Worm (Caenorhabditis elegans) whole organism, L4 larva: Measurements from ENCODE around the gene wago-4.

ENCODE experiments used
- F44E2.7 ChIP-seq: fragments of 200-800 bp; sonication (Bioruptor generic); IDR thresholded peaks from 2 replicates; pipeline ENCODE4 v2.1.2; 2022; ENCODE audit warnings: missing genetic modification characterization, missing compliant biosample characterization
- ama-1 ChIP-seq: fragments of 150-350 bp; optimal IDR thresholded peaks from 2 replicates; lab custom pipeline; 2014; ENCODE audit warnings: inconsistent platforms, mixed read lengths
- attf-4 ChIP-seq: sonication (generic microtip); optimal IDR thresholded peaks from 3 replicates; lab custom pipeline; 2017; ENCODE audit warnings: missing biosample characterization, missing genetic modification characterization
- dmd-9 ChIP-seq: fragments of 200-800 bp; sonication (Bioruptor generic); IDR thresholded peaks from 2 replicates; pipeline ENCODE4 v1.3.6; 2022; ENCODE audit warnings: missing genetic modification reagents, missing genetic modification characterization, missing compliant biosample characterization
- dpl-1 ChIP-seq: fragments of 150-350 bp; optimal IDR thresholded peaks from 2 replicates; lab custom pipeline; 2014; ENCODE audit warnings: missing biosample characterization, missing genetic modification reagents, missing genetic modification characterization
- dve-1 ChIP-seq: sonication (generic microtip); optimal IDR thresholded peaks from 2 replicates; lab custom pipeline; 2017; ENCODE audit warnings: antibody characterized with exemption, mild to moderate bottlenecking, missing genetic modification characterization, missing compliant biosample characterization; ENCODE audit not compliant: insufficient read depth
- fkh-10 ChIP-seq: fragments of 150-350 bp; optimal IDR thresholded peaks from 2 replicates; lab custom pipeline; 2014; ENCODE audit warnings: missing biosample characterization, missing genetic modification reagents, missing genetic modification characterization
- jun-1 ChIP-seq: fragments of 150-350 bp; optimal IDR thresholded peaks from 2 replicates; lab custom pipeline; 2014; ENCODE audit warnings: missing biosample characterization, missing genetic modification reagents, missing genetic modification characterization
- lsy-2 ChIP-seq, 2 experiments: fragments of 150-350 bp in 1 of 2; sonication (generic microtip) in 1 of 2; optimal IDR thresholded peaks; 2 replicates each; lab custom pipeline; 2014 to 2017; ENCODE audit warnings: missing biosample characterization in 2 of 2, missing genetic modification characterization in 2 of 2
- madf-9 ChIP-seq: fragments of 200-800 bp; sonication (Bioruptor generic); conservative IDR thresholded peaks from 2 replicates; pipeline ENCODE4 v1.3.6; 2022; ENCODE audit warnings: missing genetic modification reagents, missing genetic modification characterization, missing compliant biosample characterization
- pha-4 ChIP-seq, 2 experiments: fragments of 150-350 bp in 1 of 2; fragments of 200-800 bp in 1 of 2; sonication (Bioruptor generic) in 1 of 2; IDR thresholded peaks in 1 of 2; optimal IDR thresholded peaks in 1 of 2; 2 replicates each; pipeline versions ENCODE4 v1.3.6 to Lab custom; 2014 to 2022; ENCODE audit warnings: missing genetic modification characterization in 2 of 2, missing genetic modification reagents in 2 of 2, missing biosample characterization in 1 of 2, missing compliant biosample characterization in 1 of 2
- saeg-2 ChIP-seq: fragments of 200-800 bp; sonication (Bioruptor generic); IDR thresholded peaks from 2 replicates; pipeline ENCODE4 v1.3.6; 2022; ENCODE audit warnings: missing genetic modification reagents, missing genetic modification characterization, missing compliant biosample characterization
- tra-1 ChIP-seq: fragments of 200-800 bp; sonication (Bioruptor generic); IDR thresholded peaks from 2 replicates; pipeline ENCODE4 v1.3.6; 2022; ENCODE audit warnings: missing genetic modification reagents, missing genetic modification characterization, missing compliant biosample characterization
- zip-11 ChIP-seq: fragments of 200-800 bp; sonication (Bioruptor generic); IDR thresholded peaks from 2 replicates; pipeline ENCODE4 v1.3.6; 2022; ENCODE audit warnings: missing genetic modification characterization, missing compliant biosample characterization

DNA sequence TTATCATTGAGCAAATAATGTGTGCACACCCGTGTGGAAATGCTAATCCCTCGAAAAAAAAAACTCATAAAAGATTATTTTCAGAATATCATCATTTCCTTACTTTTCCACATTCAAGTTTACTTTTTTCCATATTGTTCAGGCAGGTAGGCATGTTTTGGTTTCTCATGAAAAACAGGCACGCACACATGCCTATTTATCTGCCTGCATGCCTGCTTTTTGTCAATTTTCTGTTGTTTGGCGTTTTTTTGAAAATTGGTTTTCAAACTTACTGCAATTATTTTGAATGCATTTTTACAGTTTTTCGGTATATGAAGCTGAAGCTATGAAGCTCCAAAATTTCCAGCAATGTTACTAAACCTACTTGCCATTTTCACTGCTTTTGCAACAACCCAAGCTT lies 21.4 kb upstream of the wago-4 start, which contains the start of gene clec-64:
- TF ChIP-seq jun-1 (tag; lab: Kevin White, UChicago) (no peak), dpl-1 (GFP tag; lab: Kevin White, UChicago) (no peak), lsy-2 (tag; optimal IDR thresholded peaks at IDR 0.05; lab: Kevin White, UChicago) (no peak), pha-4 (GFP tag; IDR thresholded peaks at IDR 0.05; lab: Robert Waterston, UW) (no peak), pha-4 (tag; optimal IDR thresholded peaks at IDR 0.05; lab: Kevin White, UChicago) (no peak), saeg-2 (GFP tag; lab: Robert Waterston, UW) (no peak), zip-11 (GFP tag; lab: Robert Waterston, UW) (no peak), dmd-9 (GFP tag; lab: Robert Waterston, UW) (no peak), dve-1 (tag; lab: Kevin White, UChicago) (no peak), tra-1 (no peak), fkh-10 (GFP tag; lab: Kevin White, UChicago) (no peak), attf-4 (no peak), madf-9 (GFP tag; lab: Robert Waterston, UW) (no peak), F44E2.7 (no peak), ama-1 (lab: Kevin White, UChicago) (no peak)
